Worm (Caenorhabditis elegans): ENCODE results near the gene T05C12.8.

DNA sequence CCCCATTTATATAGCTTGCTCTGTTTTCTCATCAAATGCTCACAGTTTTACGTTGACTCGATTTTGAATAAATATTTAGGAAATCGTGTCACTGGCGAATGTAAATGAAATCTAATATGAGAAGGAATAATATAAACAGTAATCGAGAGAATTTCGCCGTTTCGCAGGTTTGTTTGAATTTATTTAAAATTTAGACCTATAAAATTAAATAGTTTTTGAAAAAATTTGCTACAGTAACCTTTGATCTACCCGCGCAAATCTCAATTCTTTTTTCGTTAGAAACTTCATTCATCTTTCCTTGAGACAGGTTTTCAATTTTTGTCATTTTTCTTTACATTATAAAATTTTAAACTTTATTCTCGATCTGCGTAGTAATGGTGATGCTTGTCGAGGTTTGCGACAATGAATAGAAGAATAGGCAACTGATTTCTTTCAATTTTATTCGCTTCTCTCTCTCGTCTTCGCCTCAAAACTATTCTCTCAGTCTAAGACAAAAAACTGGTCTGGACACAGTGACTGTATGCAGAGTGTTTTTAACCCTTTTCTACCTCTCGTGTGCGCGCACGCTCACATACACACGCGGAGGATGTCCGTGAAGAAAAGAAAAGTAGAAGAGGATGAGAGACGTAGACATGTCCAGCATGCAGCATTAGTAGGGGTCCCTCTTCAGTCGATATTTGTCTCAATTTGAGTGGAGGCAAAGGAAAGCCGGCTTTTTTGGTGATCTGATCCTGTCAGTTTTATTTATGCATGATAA lies 32.1 kb upstream of the T05C12.8 start, which contains the start of gene dab-1:
- no peak for TF ChIP-seq snpc-4 (tag; optimal IDR thresholded peaks at IDR 0.05)
- TF ChIP-seq ceh-82 (tag; optimal IDR thresholded peaks at IDR 0.05), result no peak
- no peak for TF ChIP-seq zag-1 (tag; optimal IDR thresholded peaks at IDR 0.05)
- no peak for TF ChIP-seq mab-5 (tag; optimal IDR thresholded peaks at IDR 0.05)
- TF ChIP-seq Y55F3AM.14 (GFP tag; optimal IDR thresholded peaks at IDR 0.05), result no peak
- TF ChIP-seq peb-1 (tag; optimal IDR thresholded peaks at IDR 0.05), result no peak
- TF ChIP-seq nhr-12 (tag; optimal IDR thresholded peaks at IDR 0.05), result no peak
- no peak for TF ChIP-seq nhr-77 (tag; optimal IDR thresholded peaks at IDR 0.05)
- peak in 1 of 2 experiments; percentile 32 for TF ChIP-seq lsy-2 (tag; optimal IDR thresholded peaks at IDR 0.05)
- TF ChIP-seq unc-39 (tag; optimal IDR thresholded peaks at IDR 0.05), result no peak
